Worm (Caenorhabditis elegans) whole organism, L4 larva: Measurements from ENCODE around the gene pitp-1.

Experiments
- ceh-32 ChIP-seq: sonication (generic microtip); optimal IDR thresholded peaks from 2 replicates; lab custom pipeline; 2016; ENCODE audit warnings: mild to moderate bottlenecking, missing genetic modification characterization, missing compliant biosample characterization; ENCODE audit not compliant: poor library complexity
- nhr-11 ChIP-seq: fragments of 150-350 bp; optimal IDR thresholded peaks from 2 replicates; lab custom pipeline; 2014; ENCODE audit warnings: missing biosample characterization, missing genetic modification characterization
- nhr-76 ChIP-seq: fragments of 150-350 bp; optimal IDR thresholded peaks from 2 replicates; lab custom pipeline; 2014; ENCODE audit warnings: missing biosample characterization, missing genetic modification characterization
- rbr-2 ChIP-seq: sonication (generic microtip); optimal IDR thresholded peaks from 2 replicates; lab custom pipeline; 2016; ENCODE audit warnings: missing genotype, missing genetic modification characterization, missing compliant biosample characterization

- TF ChIP-seq ceh-32 = no peak
- no peak for TF ChIP-seq rbr-2 (tag; lab: Kevin White, UChicago)
- TF ChIP-seq nhr-76 (tag; lab: Kevin White, UChicago) = no peak
- TF ChIP-seq nhr-11 (tag; lab: Kevin White, UChicago) = no peak
These were observed 49.4 kb downstream of the pitp-1 start for ce11 chrIII:3480236-3480635.
